In genomic region chr3R:19314283-19314682, dm6 we compare ENCODE assay signal across 2 fruit fly cellular contexts.
TF ChIP-seq lines count a peak whose summit lies in the region.

No protein-coding gene starts in this region.

TF ChIP-seq in whole organism, prepupa, 60 proteins besides CTCF, POLR2A, EP300 and RAD21 (continued from another document):
- no peak for TF ChIP-seq Hr38 (GFP tag; optimal IDR thresholded peaks at IDR 0.05; lab: Kevin White, UChicago)
- peak; percentile 86 for TF ChIP-seq cyc (GFP tag; optimal IDR thresholded peaks at IDR 0.05; lab: Kevin White, UChicago)
- peak; percentile 88 for TF ChIP-seq CG31627 (GFP tag; optimal IDR thresholded peaks at IDR 0.05; lab: Kevin White, UChicago)
- peak; percentile 44; the same call in 1 of the 2 replicates for TF ChIP-seq CG15336 (GFP tag; IDR thresholded peaks at IDR 0.05; lab: Robert Waterston, UW)
- peak; percentile 79 for TF ChIP-seq CG7368 (GFP tag; optimal IDR thresholded peaks at IDR 0.05; lab: Kevin White, UChicago)
- TF ChIP-seq fkh (GFP tag; optimal IDR thresholded peaks at IDR 0.05; lab: Kevin White, UChicago) = no peak
- peak; percentile 50 for TF ChIP-seq Hr4 (GFP tag; optimal IDR thresholded peaks at IDR 0.05; lab: Kevin White, UChicago)
- TF ChIP-seq CG32006 (GFP tag; optimal IDR thresholded peaks at IDR 0.05; lab: Kevin White, UChicago) = peak; percentile 60
- TF ChIP-seq CG10669 (GFP tag; optimal IDR thresholded peaks at IDR 0.05; lab: Kevin White, UChicago) = peak; percentile 84
- peak; percentile 24 for TF ChIP-seq Lpt (GFP tag; optimal IDR thresholded peaks at IDR 0.05; lab: Kevin White, UChicago)
- peak; percentile 41 for TF ChIP-seq Eip93F (GFP tag; optimal IDR thresholded peaks at IDR 0.05; lab: Kevin White, UChicago)
- TF ChIP-seq CG8319 (GFP tag; optimal IDR thresholded peaks at IDR 0.05; lab: Kevin White, UChicago) = peak; percentile 67
- peak; percentile 85 for TF ChIP-seq fd59A (GFP tag; optimal IDR thresholded peaks at IDR 0.05; lab: Kevin White, UChicago)
- TF ChIP-seq Sox14 (GFP tag; optimal IDR thresholded peaks at IDR 0.05; lab: Kevin White, UChicago) = peak; percentile 88
- peak; percentile 95 for TF ChIP-seq svp (GFP tag; lab: Kevin White, UChicago)
- peak; percentile 75 for TF ChIP-seq Ets21C (GFP tag; optimal IDR thresholded peaks at IDR 0.05; lab: Kevin White, UChicago)
- peak; percentile 87 for TF ChIP-seq topi (GFP tag; optimal IDR thresholded peaks at IDR 0.05; lab: Kevin White, UChicago)
- peak; percentile 84 for TF ChIP-seq CG1621 (tag; optimal IDR thresholded peaks at IDR 0.05; lab: Kevin White, UChicago)
- 0 out of 3 replicates have a peak, but pooled peaks have one; percentile 11 for TF ChIP-seq eg (GFP tag; IDR thresholded peaks at IDR 0.05; lab: Robert Waterston, UW)
- peak; percentile 28 for TF ChIP-seq Blimp-1 (GFP tag; optimal IDR thresholded peaks at IDR 0.05; lab: Kevin White, UChicago)
- TF ChIP-seq CG8632 (GFP tag; optimal IDR thresholded peaks at IDR 0.05; lab: Kevin White, UChicago) = peak; percentile 87
- peak; percentile 87 for TF ChIP-seq achi (GFP tag; optimal IDR thresholded peaks at IDR 0.05; lab: Kevin White, UChicago)
- peak; percentile 91 for TF ChIP-seq esn (GFP tag; optimal IDR thresholded peaks at IDR 0.05; lab: Kevin White, UChicago)
- TF ChIP-seq CG8119 (GFP tag; IDR thresholded peaks at IDR 0.05; lab: Robert Waterston, UW) = peak; percentile 63
- TF ChIP-seq CG11762 (GFP tag; optimal IDR thresholded peaks at IDR 0.05; lab: Kevin White, UChicago; ENCODE audit: insufficient read depth) = peak; percentile 82
- peak; percentile 52 to 82 for TF ChIP-seq salr (GFP tag; optimal IDR thresholded peaks at IDR 0.05; lab: Kevin White, UChicago)
- no peak for TF ChIP-seq CG6276 (GFP tag; optimal IDR thresholded peaks at IDR 0.05; lab: Kevin White, UChicago)
- peak; percentile 30; the same call in 1 of the 2 replicates for TF ChIP-seq Gug (GFP tag; IDR thresholded peaks at IDR 0.05; lab: Robert Waterston, UW)
- TF ChIP-seq Eip75B (GFP tag; optimal IDR thresholded peaks at IDR 0.05; lab: Kevin White, UChicago) = peak; percentile 79
- peak; percentile 89 for TF ChIP-seq Smox (GFP tag; optimal IDR thresholded peaks at IDR 0.05; lab: Kevin White, UChicago)
- TF ChIP-seq CG10631 (GFP tag; optimal IDR thresholded peaks at IDR 0.05; lab: Kevin White, UChicago) = peak; percentile 86
- peak; percentile 28 for TF ChIP-seq CG16779 (tag; optimal IDR thresholded peaks at IDR 0.05; lab: Kevin White, UChicago)
- TF ChIP-seq Hr39 (GFP tag; optimal IDR thresholded peaks at IDR 0.05; lab: Kevin White, UChicago) = peak; percentile 89
- peak; percentile 72 for TF ChIP-seq Sox15 (GFP tag; optimal IDR thresholded peaks at IDR 0.05; lab: Kevin White, UChicago)
TF ChIP-seq in whole organism, prepupa: peak in this region for 55.

TF ChIP-seq in whole organism, wandering third instar larva, 38 proteins besides CTCF, POLR2A, EP300 and RAD21 (continued from another document):
- TF ChIP-seq Vsx2 (GFP tag; optimal IDR thresholded peaks at IDR 0.05; lab: Kevin White, UChicago; ENCODE audit: partially characterized antibody) (no peak), Jra (GFP tag; optimal IDR thresholded peaks at IDR 0.05; lab: Kevin White, UChicago) (peak; percentile 77)
